Worm (Caenorhabditis elegans): ENCODE data around the gene nspf-2.

The nspf-2 gene

ce11 chrII:2707872-2708271 is 19.2 kb downstream of the nspf-2 start, which contains the start of gene Y47G7B.2:
TSS of gene Y47G7B.2 (minus strand) at chrII:2708014.
- TF ChIP-seq fkh-2 (tag; optimal IDR thresholded peaks at IDR 0.05) (no peak), fos-1 (tag; optimal IDR thresholded peaks at IDR 0.05) (no peak), lin-39 (tag; optimal IDR thresholded peaks at IDR 0.05) (peak; percentile 16), egl-27 (tag; optimal IDR thresholded peaks at IDR 0.05) (no peak), mdl-1 (tag; optimal IDR thresholded peaks at IDR 0.05) (no peak), daf-12 (tag; optimal IDR thresholded peaks at IDR 0.05) (no peak), nhr-237 (tag; optimal IDR thresholded peaks at IDR 0.05) (no peak), elt-2 (tag; optimal IDR thresholded peaks at IDR 0.05) (peak; percentile 23), ceh-9 (tag; optimal IDR thresholded peaks at IDR 0.05) (no peak), nhr-12 (tag; optimal IDR thresholded peaks at IDR 0.05) (no peak), elt-3 (tag; optimal IDR thresholded peaks at IDR 0.05) (no peak), ceh-16 (tag; optimal IDR thresholded peaks at IDR 0.05) (no peak), egl-5 (tag; optimal IDR thresholded peaks at IDR 0.05) (peak; percentile 15), mml-1 (tag; optimal IDR thresholded peaks at IDR 0.05) (no peak), nhr-43 (tag; optimal IDR thresholded peaks at IDR 0.05; ENCODE audit: poor library complexity, severe bottlenecking) (no peak), lsy-12 (tag; optimal IDR thresholded peaks at IDR 0.05) (no peak), ama-1 (optimal IDR thresholded peaks at IDR 0.05) (no peak), nhr-25 (tag; optimal IDR thresholded peaks at IDR 0.05) (no peak), pha-4 (tag; optimal IDR thresholded peaks at IDR 0.05) (no peak), sea-2 (GFP tag; optimal IDR thresholded peaks at IDR 0.05) (no peak), nfya-1 (tag; optimal IDR thresholded peaks at IDR 0.05; ENCODE audit: insufficient read depth) (no peak)

- no peak for TF ChIP-seq pha-4 (tag; optimal IDR thresholded peaks at IDR 0.05)
- no peak for TF ChIP-seq unc-62 (GFP tag; optimal IDR thresholded peaks at IDR 0.05)
- no peak for TF ChIP-seq fkh-2 (tag; optimal IDR thresholded peaks at IDR 0.05)
- TF ChIP-seq R02D3.7 (tag; optimal IDR thresholded peaks at IDR 0.05), result no peak
- no peak for TF ChIP-seq fos-1 (tag; optimal IDR thresholded peaks at IDR 0.05)
- TF ChIP-seq nhr-11 (tag; optimal IDR thresholded peaks at IDR 0.05), result no peak
- TF ChIP-seq aly-2 (tag; optimal IDR thresholded peaks at IDR 0.05), result no peak
- TF ChIP-seq nhr-28 (tag; optimal IDR thresholded peaks at IDR 0.05), result no peak
- TF ChIP-seq elt-1 (tag; optimal IDR thresholded peaks at IDR 0.05), result no peak
- no peak for TF ChIP-seq ceh-16 (tag; optimal IDR thresholded peaks at IDR 0.05)
- TF ChIP-seq nhr-43 (tag; optimal IDR thresholded peaks at IDR 0.05; ENCODE audit: poor library complexity, severe bottlenecking), result no peak
- no peak for TF ChIP-seq ama-1 (optimal IDR thresholded peaks at IDR 0.05)
- no peak for TF ChIP-seq nhr-77 (tag; optimal IDR thresholded peaks at IDR 0.05)
- TF ChIP-seq pqm-1 (tag; optimal IDR thresholded peaks at IDR 0.05), result no peak
- no peak for TF ChIP-seq lsy-12 (tag; optimal IDR thresholded peaks at IDR 0.05)
These were observed 21.2 kb downstream of the nspf-2 start, which contains the start of gene T05A8.1 for ce11 chrII:2709942-2710341. TSS of gene T05A8.1 (minus strand) at chrII:2710042.

- no peak for TF ChIP-seq ceh-82 (tag; optimal IDR thresholded peaks at IDR 0.05)
- TF ChIP-seq nhr-43 (tag; optimal IDR thresholded peaks at IDR 0.05; ENCODE audit: poor library complexity, severe bottlenecking), result no peak
- no peak for TF ChIP-seq unc-62 (GFP tag; optimal IDR thresholded peaks at IDR 0.05)
- TF ChIP-seq mdl-1 (tag; optimal IDR thresholded peaks at IDR 0.05), result no peak
- TF ChIP-seq ztf-11 (tag; optimal IDR thresholded peaks at IDR 0.05), result no peak
- TF ChIP-seq nhr-67 (tag; optimal IDR thresholded peaks at IDR 0.05), result no peak
- TF ChIP-seq elt-1 (tag; optimal IDR thresholded peaks at IDR 0.05), result no peak
These were observed 22.2 kb downstream of the nspf-2 start, which contains the start of gene T05A8.2 for ce11 chrII:2710919-2711318. TSS of gene T05A8.2 (minus strand) at chrII:2711019.

- TF ChIP-seq fkh-10 (GFP tag; optimal IDR thresholded peaks at IDR 0.05) (no peak), ztf-4 (tag; optimal IDR thresholded peaks at IDR 0.05) (no peak), nhr-23 (tag; optimal IDR thresholded peaks at IDR 0.05) (no peak), jun-1 (tag; optimal IDR thresholded peaks at IDR 0.05) (no peak), ceh-28 (tag; optimal IDR thresholded peaks at IDR 0.05) (no peak), lin-39 (tag; optimal IDR thresholded peaks at IDR 0.05) (no peak), snpc-4 (tag; optimal IDR thresholded peaks at IDR 0.05) (no peak), elt-3 (tag; optimal IDR thresholded peaks at IDR 0.05) (no peak), nhr-77 (tag; optimal IDR thresholded peaks at IDR 0.05) (no peak), skn-1 (tag; optimal IDR thresholded peaks at IDR 0.05) (no peak), ama-1 (optimal IDR thresholded peaks at IDR 0.05) (no peak), nhr-11 (tag; optimal IDR thresholded peaks at IDR 0.05) (no peak), nhr-237 (tag; optimal IDR thresholded peaks at IDR 0.05) (no peak), ceh-16 (tag; optimal IDR thresholded peaks at IDR 0.05) (no peak), aly-2 (tag; optimal IDR thresholded peaks at IDR 0.05) (no peak), pha-4 (tag; optimal IDR thresholded peaks at IDR 0.05) (no peak), sea-2 (GFP tag; optimal IDR thresholded peaks at IDR 0.05) (no peak), unc-62 (GFP tag; optimal IDR thresholded peaks at IDR 0.05) (no peak)
These were observed 28.6 kb downstream of the nspf-2 start, which contains the start of gene T05A8.3 for ce11 chrII:2717335-2717734. TSS of gene T05A8.3 (minus strand) at chrII:2717435.
